Worm (Caenorhabditis elegans): ENCODE data around the gene T10D4.14.

DNA sequence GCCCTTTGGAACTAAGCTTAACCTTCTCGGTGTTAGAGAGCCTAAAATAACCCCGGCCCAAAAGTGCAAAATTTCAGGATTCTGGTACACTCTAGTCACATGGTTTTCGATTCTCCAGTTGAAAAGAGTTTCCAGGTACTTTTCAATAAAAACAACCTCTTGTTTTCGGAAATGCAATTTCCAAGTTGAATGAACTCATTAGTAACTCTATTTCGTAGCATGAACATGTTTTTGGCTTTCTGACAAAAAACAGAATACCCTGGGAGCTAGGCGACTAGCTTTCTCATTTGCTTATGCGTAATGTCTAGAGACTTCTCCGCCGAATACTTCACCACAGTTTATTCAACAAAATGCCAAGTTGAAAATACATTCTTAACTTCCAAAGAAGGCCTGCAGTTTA lies 28.3 kb downstream of the T10D4.14 start, which contains the start of gene srh-71:
- TF ChIP-seq ama-1 (optimal IDR thresholded peaks at IDR 0.05) (no peak), snpc-4 (tag; optimal IDR thresholded peaks at IDR 0.05) (no peak), nhr-71 (tag; optimal IDR thresholded peaks at IDR 0.05) (no peak), sox-4 (tag; optimal IDR thresholded peaks at IDR 0.05) (no peak), skn-1 (tag; optimal IDR thresholded peaks at IDR 0.05) (no peak), ceh-88 (GFP tag; IDR thresholded peaks at IDR 0.05) (no peak), egl-27 (tag; optimal IDR thresholded peaks at IDR 0.05) (no peak), nhr-237 (tag; optimal IDR thresholded peaks at IDR 0.05) (no peak), mef-2 (tag; optimal IDR thresholded peaks at IDR 0.05) (no peak), zip-4 (GFP tag; optimal IDR thresholded peaks at IDR 0.05) (no peak), alr-1 (tag; optimal IDR thresholded peaks at IDR 0.05; ENCODE audit: borderline replicate concordance) (no peak)
